Worm (Caenorhabditis elegans) whole organism, L2 larva: ENCODE data around the gene ssu-1.

Experiments
- ama-1 ChIP-seq: fragments of 150-350 bp; optimal IDR thresholded peaks from 2 replicates; lab custom pipeline; 2018; ENCODE audit warnings: inconsistent platforms
- nhr-77 ChIP-seq: fragments of 150-350 bp; optimal IDR thresholded peaks from 2 replicates; lab custom pipeline; 2014; ENCODE audit warnings: missing biosample characterization, missing genetic modification characterization

- TF ChIP-seq nhr-77 (tag; lab: Kevin White, UChicago) (no peak), ama-1 (lab: Kevin White, UChicago) (no peak)
Measured at ce11 chrV:20097164-20097563, 35.9 kb downstream of the ssu-1 start.
